Fruit fly (Drosophila melanogaster): ENCODE measurements around the gene CG6511.

Gene CG6511

dm6 chr3L:8688694-8689291 lies 32.3 kb upstream of the CG6511 start (continued):
- TF ChIP-seq dsx (GFP tag; optimal IDR thresholded peaks at IDR 0.05; ENCODE audit: poor library complexity, severe bottlenecking) = no peak
- no peak for TF ChIP-seq CG3032 (tag; optimal IDR thresholded peaks at IDR 0.05)
- no peak for TF ChIP-seq CG6808 (GFP tag; optimal IDR thresholded peaks at IDR 0.05)
- TF ChIP-seq CG8319 (GFP tag; optimal IDR thresholded peaks at IDR 0.05) = no peak
- no peak for TF ChIP-seq CG10669 (GFP tag; optimal IDR thresholded peaks at IDR 0.05)
- TF ChIP-seq net (GFP tag; optimal IDR thresholded peaks at IDR 0.05) = no peak
- no peak for TF ChIP-seq CG11762 (GFP tag; optimal IDR thresholded peaks at IDR 0.05; ENCODE audit: insufficient read depth)
- TF ChIP-seq acj6 (GFP tag; optimal IDR thresholded peaks at IDR 0.05) = no peak
- no peak for TF ChIP-seq achi (GFP tag; optimal IDR thresholded peaks at IDR 0.05)
- peak; percentile 39 for TF ChIP-seq fkh (GFP tag; optimal IDR thresholded peaks at IDR 0.05)
- TF ChIP-seq spab (GFP tag; optimal IDR thresholded peaks at IDR 0.05) = no peak
- TF ChIP-seq CG11902 (GFP tag; optimal IDR thresholded peaks at IDR 0.05) = no peak
- TF ChIP-seq pdm3 (GFP tag; optimal IDR thresholded peaks at IDR 0.05) = no peak
- TF ChIP-seq Met (GFP tag; optimal IDR thresholded peaks at IDR 0.05) = no peak
- TF ChIP-seq CG15336 (GFP tag; IDR thresholded peaks at IDR 0.05) = no peak
- TF ChIP-seq topi (GFP tag; optimal IDR thresholded peaks at IDR 0.05) = no peak
- TF ChIP-seq CG6276 (GFP tag; optimal IDR thresholded peaks at IDR 0.05) = no peak
- no peak for TF ChIP-seq Eip75B (GFP tag; optimal IDR thresholded peaks at IDR 0.05)
- TF ChIP-seq esn (GFP tag; optimal IDR thresholded peaks at IDR 0.05) = peak; percentile 9
- TF ChIP-seq Hr39 (GFP tag; optimal IDR thresholded peaks at IDR 0.05) = no peak

- no peak for TF ChIP-seq Hr4 (GFP tag; optimal IDR thresholded peaks at IDR 0.05)
- TF ChIP-seq svp (GFP tag) = peak; percentile 11
- peak; percentile 96 for TF ChIP-seq fkh (GFP tag; optimal IDR thresholded peaks at IDR 0.05)
- TF ChIP-seq CG3032 (tag; optimal IDR thresholded peaks at IDR 0.05) = no peak
- no peak for TF ChIP-seq Ets21C (GFP tag; optimal IDR thresholded peaks at IDR 0.05)
- no peak for TF ChIP-seq ss (GFP tag; optimal IDR thresholded peaks at IDR 0.05)
- no peak for TF ChIP-seq CG8319 (GFP tag; optimal IDR thresholded peaks at IDR 0.05)
- peak; percentile 43 for TF ChIP-seq Eip78C (GFP tag)
- TF ChIP-seq CG11902 (GFP tag; optimal IDR thresholded peaks at IDR 0.05) = no peak
- TF ChIP-seq CG7368 (GFP tag; optimal IDR thresholded peaks at IDR 0.05) = no peak
- no peak for TF ChIP-seq Blimp-1 (GFP tag; optimal IDR thresholded peaks at IDR 0.05)
- TF ChIP-seq CG6163 (GFP tag; IDR thresholded peaks at IDR 0.05) = no peak
- no peak for TF ChIP-seq CG6792 (GFP tag; optimal IDR thresholded peaks at IDR 0.05)
- no peak for TF ChIP-seq CG6808 (GFP tag; optimal IDR thresholded peaks at IDR 0.05)
- TF ChIP-seq CG32006 (GFP tag; optimal IDR thresholded peaks at IDR 0.05) = no peak
These were observed 31.4 kb upstream of the CG6511 start for dm6 chr3L:8689675-8690074.

dm6 chr3L:8690630-8691029 lies 30.5 kb upstream of the CG6511 start:
- TF ChIP-seq Smox (GFP tag; optimal IDR thresholded peaks at IDR 0.05) (no peak), fkh (GFP tag; optimal IDR thresholded peaks at IDR 0.05) (peak; percentile 70)

- TF ChIP-seq CG3919 (GFP tag; optimal IDR thresholded peaks at IDR 0.05) (peak; percentile 30), vri (GFP tag; optimal IDR thresholded peaks at IDR 0.05) (peak; percentile 86), eg (GFP tag; IDR thresholded peaks at IDR 0.05) (peak; percentile 56), CG11762 (GFP tag; optimal IDR thresholded peaks at IDR 0.05; ENCODE audit: insufficient read depth) (no peak), CG7368 (GFP tag; optimal IDR thresholded peaks at IDR 0.05) (no peak), Sox15 (GFP tag; optimal IDR thresholded peaks at IDR 0.05) (peak; percentile 45), svp (GFP tag) (peak; percentile 94), CG9139 (GFP tag; optimal IDR thresholded peaks at IDR 0.05) (peak; percentile 65), salr (GFP tag; optimal IDR thresholded peaks at IDR 0.05) (peak; percentile 12 to 69), fkh (GFP tag; optimal IDR thresholded peaks at IDR 0.05) (peak; percentile 22), fd85E (GFP tag; optimal IDR thresholded peaks at IDR 0.05) (no peak), lz (GFP tag; optimal IDR thresholded peaks at IDR 0.05) (peak; percentile 39), cyc (GFP tag; optimal IDR thresholded peaks at IDR 0.05) (peak; percentile 4), dac (GFP tag; optimal IDR thresholded peaks at IDR 0.05) (peak; percentile 11), CG6792 (GFP tag; optimal IDR thresholded peaks at IDR 0.05) (peak; percentile 57), CG6854 (GFP tag; optimal IDR thresholded peaks at IDR 0.05) (peak; percentile 86), achi (GFP tag; optimal IDR thresholded peaks at IDR 0.05) (peak; percentile 45), dsx (GFP tag; optimal IDR thresholded peaks at IDR 0.05; ENCODE audit: poor library complexity, severe bottlenecking) (no peak), ss (GFP tag; optimal IDR thresholded peaks at IDR 0.05) (peak; percentile 82 to 83), spab (GFP tag; optimal IDR thresholded peaks at IDR 0.05) (peak; percentile 41)
These were observed 28.9 kb upstream of the CG6511 start for dm6 chr3L:8691891-8692874.
